Worm (Caenorhabditis elegans) whole organism, L4/young adult: ENCODE results near the gene srx-65.

Experiments used
- W03F9.2 ChIP-seq: fragments of 150-350 bp; optimal IDR thresholded peaks from 2 replicates; lab custom pipeline; 2014; ENCODE audit warnings: missing biosample characterization, missing genetic modification characterization
- dao-5 ChIP-seq: sonication (generic microtip); optimal IDR thresholded peaks from 2 replicates; lab custom pipeline; 2016; ENCODE audit warnings: missing genotype, missing genetic modification characterization, moderate library complexity, missing compliant biosample characterization
- him-1 ChIP-seq: sonication (generic microtip); optimal IDR thresholded peaks from 2 replicates; lab custom pipeline; 2016; ENCODE audit warnings: missing genotype, missing genetic modification reagents, missing genetic modification characterization, missing compliant biosample characterization

DNA sequence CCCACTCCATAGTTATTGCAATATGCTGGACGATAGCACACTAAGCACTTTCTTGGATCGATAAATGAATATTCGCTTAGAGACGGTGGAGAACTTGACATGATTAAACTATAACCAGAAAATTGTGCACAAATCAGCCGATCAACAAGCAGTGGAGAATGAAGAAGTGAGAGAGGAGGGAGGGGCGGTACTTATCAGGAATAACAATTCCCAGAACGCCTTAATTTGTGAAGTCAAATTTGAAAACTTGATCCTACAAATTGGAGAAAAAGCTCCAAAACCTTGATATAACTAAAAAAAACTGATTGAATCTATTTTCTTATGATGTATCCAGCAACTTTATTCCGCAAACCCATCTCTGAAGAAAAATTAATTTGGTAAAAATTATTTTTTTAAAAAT is 43.5 kb upstream of the srx-65 start, which contains the start of gene nhr-159:
- TF ChIP-seq him-1 (tag; lab: Kevin White, UChicago) (no peak), dao-5 (tag; lab: Kevin White, UChicago) (no peak), W03F9.2 (tag; lab: Kevin White, UChicago) (no peak)
